Fruit fly (Drosophila melanogaster) Kc167 (cell line): ENCODE results near the gene Paip2.

Source experiments
- Myc ChIP-seq: fragments of >200 bp; optimal IDR thresholded peaks from 2 replicates; lab custom pipeline; 2017; ENCODE audit warnings: missing external identifiers
- Sin3A ChIP-seq: fragments of >200 bp; optimal IDR thresholded peaks from 2 replicates; lab custom pipeline; 2018; ENCODE audit warnings: missing external identifiers
- h ChIP-seq: fragments of >200 bp; optimal IDR thresholded peaks from 3 replicates; lab custom pipeline; 2018; ENCODE audit warnings: missing external identifiers
- insv ChIP-seq: fragments of >200 bp; optimal IDR thresholded peaks from 3 replicates; lab custom pipeline; 2018; ENCODE audit warnings: missing external identifiers
- psq ChIP-seq: fragments of >200 bp; optimal IDR thresholded peaks from 2 replicates; lab custom pipeline; 2017; ENCODE audit warnings: missing external identifiers
- ttk ChIP-seq: sonication (Bioruptor generic); optimal IDR thresholded peaks from 2 replicates; lab custom pipeline; 2017; ENCODE audit warnings: missing external identifiers

- TF ChIP-seq Sin3A (no peak), insv (lab: Kevin White, UChicago) (no peak), psq (no peak), h (lab: Kevin White, UChicago) (no peak), ttk (lab: Kevin White, UChicago) (no peak), Myc (lab: Kevin White, UChicago) (no peak)
Measured at dm6 chr3R:12982167-12982981, 1.8 kb downstream of the Paip2 start.
